Fruit fly (Drosophila melanogaster) whole organism, prepupa: ENCODE results near the gene CG42458.

ENCODE experiments used
- Blimp-1 ChIP-seq: fragments of 200-800 bp; sonication (Bioruptor generic); optimal IDR thresholded peaks from 3 replicates; lab custom pipeline; 2017; ENCODE audit warnings: missing biosample characterization, missing genetic modification characterization, mild to moderate bottlenecking, moderate library complexity, missing genetic modification reagents
- CG10631 ChIP-seq: fragments of 200-800 bp; sonication (Bioruptor generic); optimal IDR thresholded peaks from 2 replicates; lab custom pipeline; 2016; ENCODE audit warnings: missing biosample characterization, missing genetic modification characterization
- CG10669 ChIP-seq: fragments of 200-800 bp; sonication (Bioruptor generic); optimal IDR thresholded peaks from 3 replicates; lab custom pipeline; 2018; ENCODE audit warnings: missing biosample characterization, mild to moderate bottlenecking, missing genetic modification characterization, moderate library complexity
- CG11762 ChIP-seq: fragments of 200-800 bp; sonication (Bioruptor generic); optimal IDR thresholded peaks from 3 replicates; lab custom pipeline; 2016; ENCODE audit warnings: missing biosample characterization, missing genetic modification characterization; ENCODE audit not compliant: insufficient read depth
- CG15336 ChIP-seq: fragments of 200-800 bp; sonication (Bioruptor generic); IDR thresholded peaks from 2 replicates; pipeline ENCODE4 v1.3.6; 2022; ENCODE audit warnings: missing biosample characterization, missing genetic modification characterization
- CG16779 ChIP-seq: fragments of 200-800 bp; sonication (Bioruptor generic); optimal IDR thresholded peaks from 3 replicates; lab custom pipeline; 2017; ENCODE audit warnings: missing biosample characterization, mild to moderate bottlenecking, missing genetic modification characterization
- CG32006 ChIP-seq: fragments of 200-800 bp; sonication (Bioruptor generic); optimal IDR thresholded peaks from 3 replicates; lab custom pipeline; 2017; ENCODE audit warnings: missing biosample characterization, mild to moderate bottlenecking, missing genetic modification characterization
- CG34406 ChIP-seq: fragments of 200-800 bp; sonication (Bioruptor generic); optimal IDR thresholded peaks from 3 replicates; lab custom pipeline; 2016; ENCODE audit warnings: missing biosample characterization, missing genetic modification characterization
- CG3919 ChIP-seq: fragments of 200-800 bp; sonication (Bioruptor generic); optimal IDR thresholded peaks from 3 replicates; lab custom pipeline; 2016; ENCODE audit warnings: missing biosample characterization, missing genetic modification characterization
- CG6163 ChIP-seq: fragments of 200-800 bp; sonication (Bioruptor generic); IDR thresholded peaks from 3 replicates; pipeline ENCODE4 v1.3.6; 2022; ENCODE audit warnings: missing biosample characterization, missing genetic modification characterization
- CG6276 ChIP-seq: fragments of 200-800 bp; sonication (Bioruptor generic); optimal IDR thresholded peaks from 2 replicates; lab custom pipeline; 2017; ENCODE audit warnings: missing biosample characterization, mild to moderate bottlenecking, missing genetic modification characterization
- CG6792 ChIP-seq: fragments of 200-800 bp; sonication (Bioruptor generic); optimal IDR thresholded peaks from 3 replicates; lab custom pipeline; 2016; ENCODE audit warnings: missing biosample characterization, missing genetic modification characterization
- CG6808 ChIP-seq: fragments of 200-800 bp; sonication (Bioruptor generic); optimal IDR thresholded peaks from 3 replicates; lab custom pipeline; 2017; ENCODE audit warnings: missing biosample characterization, missing genetic modification characterization, mild to moderate bottlenecking, moderate library complexity, missing genetic modification reagents
- CG7368 ChIP-seq: fragments of 200-800 bp; sonication (Bioruptor generic); optimal IDR thresholded peaks from 3 replicates; lab custom pipeline; 2016; ENCODE audit warnings: missing biosample characterization, missing genetic modification characterization
- CG8319 ChIP-seq: fragments of 200-800 bp; sonication (Bioruptor generic); optimal IDR thresholded peaks from 3 replicates; lab custom pipeline; 2016; ENCODE audit warnings: missing biosample characterization, missing genetic modification characterization
- CG8632 ChIP-seq: fragments of 200-800 bp; sonication (Bioruptor generic); optimal IDR thresholded peaks from 3 replicates; lab custom pipeline; 2016; ENCODE audit warnings: missing biosample characterization, missing genetic modification characterization
- Eip75B ChIP-seq: fragments of 200-800 bp; sonication (Bioruptor generic); optimal IDR thresholded peaks from 3 replicates; lab custom pipeline; 2016; ENCODE audit warnings: missing biosample characterization, missing genetic modification characterization
- Eip78C ChIP-seq: fragments of 200-800 bp; sonication (Bioruptor generic); peaks from one replicate; lab custom pipeline; 2016; ENCODE audit warnings: missing biosample characterization, missing genetic modification characterization
- Eip93F ChIP-seq: fragments of 200-800 bp; sonication (Bioruptor generic); optimal IDR thresholded peaks from 2 replicates; lab custom pipeline; 2016; ENCODE audit warnings: missing biosample characterization, mild to moderate bottlenecking, missing genetic modification characterization
- Ets21C ChIP-seq: fragments of 200-800 bp; sonication (Bioruptor generic); optimal IDR thresholded peaks from 3 replicates; lab custom pipeline; 2016; ENCODE audit warnings: missing biosample characterization, missing genetic modification characterization
- Ets96B ChIP-seq: fragments of 200-800 bp; optimal IDR thresholded peaks from 2 replicates; lab custom pipeline; 2019; ENCODE audit warnings: missing biosample characterization, mild to moderate bottlenecking, missing genetic modification characterization, moderate library complexity
- Gug ChIP-seq: fragments of 200-800 bp; sonication (Bioruptor generic); IDR thresholded peaks from 2 replicates; pipeline ENCODE4 v1.3.6; 2022; ENCODE audit warnings: missing biosample characterization, missing genetic modification characterization
- Hr38 ChIP-seq: sonication (Bioruptor generic); optimal IDR thresholded peaks from 2 replicates; lab custom pipeline; 2016; ENCODE audit warnings: missing biosample characterization, missing genetic modification characterization
- Lpt ChIP-seq: fragments of 200-800 bp; sonication (Bioruptor generic); optimal IDR thresholded peaks from 3 replicates; lab custom pipeline; 2016; ENCODE audit warnings: missing biosample characterization, missing genetic modification characterization
- Met ChIP-seq: fragments of 200-800 bp; sonication (Bioruptor generic); optimal IDR thresholded peaks from 3 replicates; lab custom pipeline; 2016; ENCODE audit warnings: missing biosample characterization, missing genetic modification characterization
- OdsH ChIP-seq: fragments of 200-800 bp; sonication (Bioruptor generic); optimal IDR thresholded peaks from 3 replicates; lab custom pipeline; 2016; ENCODE audit warnings: missing biosample characterization, missing genetic modification characterization
- Smox ChIP-seq: fragments of 200-800 bp; sonication (Bioruptor generic); optimal IDR thresholded peaks from 3 replicates; lab custom pipeline; 2016; ENCODE audit warnings: missing biosample characterization, missing genetic modification characterization
- Sox102F ChIP-seq: fragments of 200-800 bp; sonication (Bioruptor generic); optimal IDR thresholded peaks from 2 replicates; lab custom pipeline; 2016; ENCODE audit warnings: missing biosample characterization, mild to moderate bottlenecking, missing genetic modification characterization
- Sox14 ChIP-seq: fragments of 200-800 bp; sonication (Bioruptor generic); optimal IDR thresholded peaks from 3 replicates; lab custom pipeline; 2016; ENCODE audit warnings: missing biosample characterization, missing genetic modification characterization
- Sox15 ChIP-seq: fragments of 200-800 bp; sonication (Bioruptor generic); optimal IDR thresholded peaks from 3 replicates; lab custom pipeline; 2016; ENCODE audit warnings: missing biosample characterization, missing genetic modification characterization
- cyc ChIP-seq: fragments of 200-800 bp; sonication (Bioruptor generic); optimal IDR thresholded peaks from 3 replicates; lab custom pipeline; 2016; ENCODE audit warnings: missing biosample characterization, missing genetic modification characterization
- dac ChIP-seq: fragments of 200-800 bp; sonication (Bioruptor generic); optimal IDR thresholded peaks from 2 replicates; lab custom pipeline; 2017; ENCODE audit warnings: missing biosample characterization, mild to moderate bottlenecking, missing genetic modification characterization
- dsx ChIP-seq: fragments of 200-800 bp; optimal IDR thresholded peaks from 3 replicates; lab custom pipeline; 2019; ENCODE audit warnings: missing biosample characterization, mild to moderate bottlenecking, missing genetic modification characterization, moderate library complexity; ENCODE audit not compliant: poor library complexity, severe bottlenecking
- eg ChIP-seq: fragments of 200-800 bp; sonication (Bioruptor generic); IDR thresholded peaks from 3 replicates; pipeline ENCODE4 v1.3.6; 2022; ENCODE audit warnings: missing biosample characterization, missing genetic modification characterization
- esn ChIP-seq: fragments of 200-800 bp; sonication (Bioruptor generic); optimal IDR thresholded peaks from 2 replicates; lab custom pipeline; 2016; ENCODE audit warnings: missing biosample characterization, mild to moderate bottlenecking, missing genetic modification characterization, moderate library complexity
- fd85E ChIP-seq: fragments of 200-800 bp; sonication (Bioruptor generic); optimal IDR thresholded peaks from 3 replicates; lab custom pipeline; 2016; ENCODE audit warnings: missing biosample characterization, missing genetic modification characterization
- fkh ChIP-seq: fragments of 200-800 bp; sonication (Bioruptor generic); optimal IDR thresholded peaks from 3 replicates; lab custom pipeline; 2017; ENCODE audit warnings: missing biosample characterization, mild to moderate bottlenecking, missing genetic modification characterization, moderate library complexity
- lz ChIP-seq: fragments of 200-800 bp; sonication (Bioruptor generic); optimal IDR thresholded peaks from 3 replicates; lab custom pipeline; 2016; ENCODE audit warnings: missing biosample characterization, missing genetic modification characterization
- net ChIP-seq: fragments of 200-800 bp; sonication (Bioruptor generic); optimal IDR thresholded peaks from 3 replicates; lab custom pipeline; 2016; ENCODE audit warnings: missing biosample characterization, missing genetic modification characterization
- pdm3 ChIP-seq: fragments of 200-800 bp; sonication (Bioruptor generic); optimal IDR thresholded peaks from 3 replicates; lab custom pipeline; 2016; ENCODE audit warnings: missing biosample characterization, missing genetic modification characterization
- spab ChIP-seq: fragments of 200-800 bp; sonication (Bioruptor generic); optimal IDR thresholded peaks from 2 replicates; lab custom pipeline; 2017; ENCODE audit warnings: missing biosample characterization, mild to moderate bottlenecking, missing genetic modification characterization, missing genetic modification reagents
- vri ChIP-seq: fragments of 200-800 bp; sonication (Bioruptor generic); optimal IDR thresholded peaks from 3 replicates; lab custom pipeline; 2016; ENCODE audit warnings: missing biosample characterization, mild to moderate bottlenecking, missing genetic modification characterization

Gene CG42458

DNA sequence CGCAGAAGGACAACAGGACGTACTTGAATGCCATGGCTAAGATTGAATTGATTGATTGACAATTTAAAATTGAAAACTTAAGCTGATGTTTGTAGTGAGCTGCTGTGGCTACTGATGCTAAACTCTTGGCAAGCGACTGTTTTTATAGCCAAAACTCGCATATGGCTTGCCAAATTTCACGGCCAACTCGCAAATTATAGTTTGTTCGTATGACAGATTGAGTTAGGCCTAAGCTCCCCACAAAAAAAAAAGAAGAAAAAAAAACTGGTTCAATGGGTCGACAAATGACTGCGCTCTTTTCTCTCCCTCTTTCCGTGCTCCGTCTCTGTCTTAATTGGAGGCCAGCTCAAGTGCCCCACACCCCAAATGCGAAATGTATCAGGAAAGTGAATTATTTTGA, 46.6 kb downstream of the CG42458 start, which contains the start of gene CG8543:
Gene CG8543, minus strand, starts transcription at position 101 of the 400 bp plus-strand sequence.
- TF ChIP-seq CG16779 (tag; lab: Kevin White, UChicago) = no peak
- TF ChIP-seq CG6792 (GFP tag; lab: Kevin White, UChicago) = no peak
- no peak for TF ChIP-seq Hr38 (GFP tag; lab: Kevin White, UChicago)
- no peak for TF ChIP-seq CG6808 (GFP tag; lab: Kevin White, UChicago)
- no peak for TF ChIP-seq CG11762 (GFP tag; lab: Kevin White, UChicago)
- TF ChIP-seq Sox102F (GFP tag; lab: Kevin White, UChicago) = no peak
- no peak for TF ChIP-seq eg (GFP tag; lab: Robert Waterston, UW)
- TF ChIP-seq Sox14 (GFP tag; lab: Kevin White, UChicago) = no peak
- no peak for TF ChIP-seq esn
- no peak for TF ChIP-seq CG8319 (GFP tag; lab: Kevin White, UChicago)
- no peak for TF ChIP-seq OdsH
- TF ChIP-seq net (GFP tag; lab: Kevin White, UChicago) = no peak
- TF ChIP-seq spab = no peak
- no peak for TF ChIP-seq Blimp-1 (GFP tag; lab: Kevin White, UChicago)

DNA sequence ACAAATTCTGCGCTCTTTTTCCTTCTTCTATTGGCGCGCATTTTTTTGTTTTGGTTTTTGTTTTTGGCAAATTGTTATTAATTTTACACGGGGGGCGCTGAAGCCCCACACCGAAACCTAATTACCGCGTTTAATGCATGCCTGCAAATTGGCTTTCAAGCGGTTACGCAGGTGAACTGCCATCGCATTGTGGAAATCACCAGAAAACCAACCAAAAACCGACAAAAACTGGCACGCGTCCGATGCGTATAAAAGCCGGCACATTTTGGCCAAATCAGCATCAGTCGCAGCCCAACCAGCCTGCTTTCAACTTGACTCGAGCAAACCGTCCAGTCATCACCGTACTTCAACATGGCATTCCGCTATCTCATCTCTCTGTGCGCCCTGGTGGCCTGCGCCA, 47.6 kb downstream of the CG42458 start, which contains the start of gene CG8541:
Gene CG8541, plus strand, starts transcription at position 301 of the 400 bp plus-strand sequence.
- no peak for TF ChIP-seq CG6276 (GFP tag; lab: Kevin White, UChicago)
- TF ChIP-seq CG16779 (tag; lab: Kevin White, UChicago) = no peak
- no peak for TF ChIP-seq lz (GFP tag; lab: Kevin White, UChicago)
- TF ChIP-seq CG7368 (GFP tag; lab: Kevin White, UChicago) = no peak
- no peak for TF ChIP-seq fkh
- no peak for TF ChIP-seq CG6163 (GFP tag; lab: Robert Waterston, UW)
- TF ChIP-seq OdsH = no peak
- no peak for TF ChIP-seq pdm3 (GFP tag; lab: Kevin White, UChicago)
- TF ChIP-seq Eip93F (GFP tag; lab: Kevin White, UChicago) = no peak
- no peak for TF ChIP-seq Ets21C (GFP tag; lab: Kevin White, UChicago)
- no peak for TF ChIP-seq CG6808 (GFP tag; lab: Kevin White, UChicago)
- TF ChIP-seq CG3919 (GFP tag; lab: Kevin White, UChicago) = no peak
- TF ChIP-seq CG10631 (GFP tag; lab: Kevin White, UChicago) = no peak
- no peak for TF ChIP-seq spab
- no peak for TF ChIP-seq cyc (GFP tag; lab: Kevin White, UChicago)
- no peak for TF ChIP-seq Eip75B
- no peak for TF ChIP-seq CG8632

DNA sequence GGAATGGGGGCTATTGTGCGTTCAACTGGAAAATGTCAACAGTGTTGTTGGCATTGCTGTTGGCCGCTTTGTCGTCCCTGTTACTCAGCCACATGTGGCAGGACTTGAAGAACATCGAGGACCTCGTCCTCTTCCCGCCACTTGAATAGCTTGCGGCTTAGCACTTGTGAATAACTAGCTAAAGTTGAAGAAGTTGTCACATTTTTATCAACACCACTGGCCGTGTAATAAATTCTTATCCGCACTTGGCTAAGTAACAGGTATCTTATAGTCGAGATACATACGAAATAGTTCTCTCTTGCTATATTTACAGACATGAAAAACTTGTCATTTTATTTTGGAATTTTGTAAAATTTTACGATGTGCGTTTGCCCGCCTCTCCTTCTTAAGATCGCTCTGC, 51.6 kb downstream of the CG42458 start, which contains the start of gene CG43292:
Gene CG43292, plus strand, starts transcription at position 301 of the 400 bp plus-strand sequence.
- TF ChIP-seq Eip78C (GFP tag; lab: Kevin White, UChicago) (no peak), Sox15 (GFP tag; lab: Kevin White, UChicago) (no peak), CG15336 (no peak), Eip93F (GFP tag; lab: Kevin White, UChicago) (no peak), cyc (GFP tag; lab: Kevin White, UChicago) (no peak), Smox (no peak), CG11762 (GFP tag; lab: Kevin White, UChicago) (no peak), fd85E (no peak), dac (GFP tag; lab: Kevin White, UChicago) (no peak), vri (GFP tag; lab: Kevin White, UChicago) (no peak), Blimp-1 (GFP tag; lab: Kevin White, UChicago) (no peak), pdm3 (GFP tag; lab: Kevin White, UChicago) (no peak), Ets96B (no peak)

DNA sequence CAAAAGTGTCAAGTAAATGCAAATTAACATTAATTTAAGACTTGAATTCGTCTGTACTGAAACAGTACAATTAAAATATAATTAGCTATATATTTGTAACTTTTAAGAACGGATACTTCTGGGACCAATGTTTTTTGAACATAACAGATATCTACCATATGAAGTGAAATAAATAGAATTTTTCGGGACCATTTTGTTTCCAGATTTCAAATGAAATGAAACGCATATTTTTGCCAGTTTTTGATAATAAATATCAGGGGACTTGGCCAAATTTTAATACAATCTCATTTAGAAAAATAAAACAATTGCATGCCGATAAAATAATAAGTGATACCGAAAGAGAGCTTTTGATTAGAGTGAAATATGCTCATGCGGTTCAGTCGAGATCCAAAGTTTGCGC, 62.0 kb downstream of the CG42458 start, which contains the start of gene mthl6:
Gene mthl6, plus strand, starts transcription at position 301 of the 400 bp plus-strand sequence.
- TF ChIP-seq Lpt = no peak
- no peak for TF ChIP-seq pdm3 (GFP tag; lab: Kevin White, UChicago)
- no peak for TF ChIP-seq cyc (GFP tag; lab: Kevin White, UChicago)
- TF ChIP-seq CG34406 (GFP tag; lab: Kevin White, UChicago) = no peak
- no peak for TF ChIP-seq esn
- TF ChIP-seq Met (GFP tag; lab: Kevin White, UChicago) = no peak
- TF ChIP-seq CG6808 (GFP tag; lab: Kevin White, UChicago) = no peak
- TF ChIP-seq CG15336 = no peak
- TF ChIP-seq eg (GFP tag; lab: Robert Waterston, UW) = no peak
- no peak for TF ChIP-seq CG32006 (GFP tag; lab: Kevin White, UChicago)
- TF ChIP-seq CG10669 (GFP tag; lab: Kevin White, UChicago) = no peak
- TF ChIP-seq Gug (GFP tag; lab: Robert Waterston, UW) = no peak
- no peak for TF ChIP-seq Smox
- no peak for TF ChIP-seq Hr38 (GFP tag; lab: Kevin White, UChicago)
- TF ChIP-seq dsx (GFP tag; lab: Kevin White, UChicago) = no peak
- no peak for TF ChIP-seq CG6163 (GFP tag; lab: Robert Waterston, UW)
